Worm (Caenorhabditis elegans): ENCODE results near the gene fil-2.

- TF ChIP-seq blmp-1 (tag; optimal IDR thresholded peaks at IDR 0.05) = no peak
- TF ChIP-seq unc-62 (GFP tag; optimal IDR thresholded peaks at IDR 0.05) = no peak
- TF ChIP-seq elt-3 (tag; optimal IDR thresholded peaks at IDR 0.05) = no peak
- no peak for TF ChIP-seq lin-13 (tag; optimal IDR thresholded peaks at IDR 0.05)
- no peak for TF ChIP-seq mls-2 (tag; optimal IDR thresholded peaks at IDR 0.05)
- TF ChIP-seq cnd-1 (tag; optimal IDR thresholded peaks at IDR 0.05) = no peak
- no peak for TF ChIP-seq nhr-12 (tag; optimal IDR thresholded peaks at IDR 0.05)
- TF ChIP-seq pha-4 (tag; optimal IDR thresholded peaks at IDR 0.05) = no peak
- no peak for TF ChIP-seq ztf-11 (tag; optimal IDR thresholded peaks at IDR 0.05)
- TF ChIP-seq lsy-2 (tag; optimal IDR thresholded peaks at IDR 0.05) = no peak
- no peak for TF ChIP-seq mep-1 (tag; optimal IDR thresholded peaks at IDR 0.05)
- no peak for TF ChIP-seq nhr-28 (tag; optimal IDR thresholded peaks at IDR 0.05)
- no peak for TF ChIP-seq nhr-237 (tag; optimal IDR thresholded peaks at IDR 0.05)
- TF ChIP-seq unc-39 (tag; optimal IDR thresholded peaks at IDR 0.05) = no peak
These were observed 29.7 kb upstream of the fil-2 start for ce11 chrV:6249135-6249534.
